Worm (Caenorhabditis elegans) whole organism, L3 larva: Measurements from ENCODE around the gene C27A2.12.

Source experiments
- R02D3.7 ChIP-seq: fragments of 150-350 bp; optimal IDR thresholded peaks from 2 replicates; lab custom pipeline; 2014; ENCODE audit warnings: missing biosample characterization, missing genetic modification characterization
- ZK546.5 ChIP-seq: sonication (generic microtip); optimal IDR thresholded peaks from 2 replicates; lab custom pipeline; 2017; ENCODE audit warnings: missing biosample characterization, missing genetic modification characterization
- aly-2 ChIP-seq: fragments of 150-350 bp; optimal IDR thresholded peaks from 2 replicates; lab custom pipeline; 2014; ENCODE audit warnings: missing biosample characterization, missing genetic modification characterization
- ceh-16 ChIP-seq: sonication (generic microtip); optimal IDR thresholded peaks from 2 replicates; lab custom pipeline; 2017; ENCODE audit warnings: missing biosample characterization, missing genetic modification characterization
- ceh-28 ChIP-seq: fragments of 150-350 bp; optimal IDR thresholded peaks from 2 replicates; lab custom pipeline; 2014; ENCODE audit warnings: missing biosample characterization, missing genetic modification reagents, missing genetic modification characterization
- ceh-82 ChIP-seq: fragments of 150-350 bp; optimal IDR thresholded peaks from 2 replicates; lab custom pipeline; 2014; ENCODE audit warnings: missing biosample characterization, missing genetic modification characterization
- ceh-9 ChIP-seq: sonication (generic microtip); optimal IDR thresholded peaks from 2 replicates; lab custom pipeline; 2018; ENCODE audit warnings: missing biosample characterization, missing genetic modification characterization
- daf-12 ChIP-seq: fragments of 150-350 bp; optimal IDR thresholded peaks from 2 replicates; lab custom pipeline; 2014; ENCODE audit warnings: missing biosample characterization, missing genetic modification reagents, missing genetic modification characterization
- egl-27 ChIP-seq: sonication (generic microtip); optimal IDR thresholded peaks from 4 replicates; lab custom pipeline; 2017; ENCODE audit warnings: missing biosample characterization, missing genetic modification reagents, missing genetic modification characterization
- egl-5 ChIP-seq: fragments of 150-350 bp; optimal IDR thresholded peaks from 2 replicates; lab custom pipeline; 2017; ENCODE audit warnings: missing biosample characterization, missing genetic modification reagents, missing genetic modification characterization, inconsistent platforms
- elt-2 ChIP-seq: sonication (generic microtip); optimal IDR thresholded peaks from 2 replicates; lab custom pipeline; 2016; ENCODE audit warnings: missing genetic modification reagents, mild to moderate bottlenecking, missing genetic modification characterization, missing compliant biosample characterization
- elt-3 ChIP-seq, 3 experiments: fragments of 150-350 bp in 1 of 3; sonication (generic microtip) in 2 of 3; optimal IDR thresholded peaks; 2 replicates in 2 of 3; 4 replicates in 1 of 3; lab custom pipeline; 2014 to 2017; ENCODE audit warnings: missing biosample characterization in 3 of 3, missing genetic modification characterization in 3 of 3
- fkh-2 ChIP-seq: fragments of 150-350 bp; optimal IDR thresholded peaks from 2 replicates; lab custom pipeline; 2014; ENCODE audit warnings: missing biosample characterization, missing genetic modification reagents, missing genetic modification characterization
- fos-1 ChIP-seq: fragments of 150-350 bp; optimal IDR thresholded peaks from 2 replicates; lab custom pipeline; 2014; ENCODE audit warnings: missing biosample characterization, missing genetic modification characterization
- jun-1 ChIP-seq: fragments of 150-350 bp; optimal IDR thresholded peaks from 2 replicates; lab custom pipeline; 2014; ENCODE audit warnings: missing biosample characterization, missing genetic modification reagents, missing genetic modification characterization
- lin-15B ChIP-seq: fragments of 150-350 bp; optimal IDR thresholded peaks from 2 replicates; lab custom pipeline; 2014; ENCODE audit warnings: missing biosample characterization, missing genetic modification characterization
- lin-39 ChIP-seq: fragments of 150-350 bp; optimal IDR thresholded peaks from 2 replicates; lab custom pipeline; 2018; ENCODE audit warnings: missing biosample characterization, missing genetic modification reagents, missing genetic modification characterization
- mdl-1 ChIP-seq: fragments of 150-350 bp; optimal IDR thresholded peaks from 2 replicates; lab custom pipeline; 2014; ENCODE audit warnings: missing biosample characterization, missing genetic modification characterization
- mml-1 ChIP-seq: fragments of 150-350 bp; sonication (generic microtip); optimal IDR thresholded peaks from 3 replicates; lab custom pipeline; 2014; ENCODE audit warnings: missing biosample characterization, missing genetic modification characterization
- nhr-11 ChIP-seq: fragments of 150-350 bp; optimal IDR thresholded peaks from 2 replicates; lab custom pipeline; 2014; ENCODE audit warnings: missing biosample characterization, missing genetic modification characterization
- nhr-23 ChIP-seq: fragments of 150-350 bp; optimal IDR thresholded peaks from 2 replicates; lab custom pipeline; 2014; ENCODE audit warnings: missing biosample characterization, missing genetic modification reagents, missing genetic modification characterization
- nhr-237 ChIP-seq: fragments of 150-350 bp; optimal IDR thresholded peaks from 2 replicates; lab custom pipeline; 2014; ENCODE audit warnings: missing biosample characterization, missing genetic modification characterization
- nhr-25 ChIP-seq: sonication (generic microtip); optimal IDR thresholded peaks from 2 replicates; lab custom pipeline; 2017; ENCODE audit warnings: missing biosample characterization, missing genetic modification characterization
- nhr-28 ChIP-seq: fragments of 150-350 bp; optimal IDR thresholded peaks from 2 replicates; lab custom pipeline; 2014; ENCODE audit warnings: missing biosample characterization, missing genetic modification characterization
- nhr-76 ChIP-seq: fragments of 150-350 bp; sonication (generic microtip); optimal IDR thresholded peaks from 5 replicates; lab custom pipeline; 2014; ENCODE audit warnings: missing biosample characterization, missing genetic modification characterization
- nhr-77 ChIP-seq: fragments of 150-350 bp; optimal IDR thresholded peaks from 2 replicates; lab custom pipeline; 2014; ENCODE audit warnings: missing biosample characterization, missing genetic modification characterization
- pha-4 ChIP-seq: fragments of 150-350 bp; optimal IDR thresholded peaks from 2 replicates; lab custom pipeline; 2014; ENCODE audit warnings: missing biosample characterization, missing genetic modification reagents, missing genetic modification characterization
- pqm-1 ChIP-seq: fragments of 150-350 bp; optimal IDR thresholded peaks from 2 replicates; lab custom pipeline; 2017; ENCODE audit warnings: missing biosample characterization, missing genetic modification characterization, inconsistent platforms
- sea-2 ChIP-seq: fragments of 150-350 bp; sonication (generic microtip); optimal IDR thresholded peaks from 4 replicates; lab custom pipeline; 2014; ENCODE audit warnings: missing biosample characterization, missing genetic modification reagents, missing genetic modification characterization
- skn-1 ChIP-seq: fragments of 150-350 bp; optimal IDR thresholded peaks from 2 replicates; lab custom pipeline; 2014; ENCODE audit warnings: missing biosample characterization, missing genetic modification characterization
- tbx-2 ChIP-seq: sonication (generic microtip); optimal IDR thresholded peaks from 2 replicates; lab custom pipeline; 2016; ENCODE audit warnings: mild to moderate bottlenecking, missing genetic modification characterization, missing compliant biosample characterization
- unc-62 ChIP-seq: fragments of 150-350 bp; sonication (generic microtip); optimal IDR thresholded peaks from 4 replicates; lab custom pipeline; 2014; ENCODE audit warnings: missing biosample characterization, missing genetic modification reagents, missing genetic modification characterization
- zag-1 ChIP-seq: fragments of 150-350 bp; optimal IDR thresholded peaks from 2 replicates; lab custom pipeline; 2014; ENCODE audit warnings: missing biosample characterization, missing genetic modification characterization
- ztf-11 ChIP-seq: fragments of 150-350 bp; optimal IDR thresholded peaks from 2 replicates; lab custom pipeline; 2014; ENCODE audit warnings: missing biosample characterization, missing genetic modification characterization
- ztf-4 ChIP-seq: fragments of 150-350 bp; optimal IDR thresholded peaks from 2 replicates; lab custom pipeline; 2014; ENCODE audit warnings: missing biosample characterization, missing genetic modification characterization

The C27A2.12 gene

DNA sequence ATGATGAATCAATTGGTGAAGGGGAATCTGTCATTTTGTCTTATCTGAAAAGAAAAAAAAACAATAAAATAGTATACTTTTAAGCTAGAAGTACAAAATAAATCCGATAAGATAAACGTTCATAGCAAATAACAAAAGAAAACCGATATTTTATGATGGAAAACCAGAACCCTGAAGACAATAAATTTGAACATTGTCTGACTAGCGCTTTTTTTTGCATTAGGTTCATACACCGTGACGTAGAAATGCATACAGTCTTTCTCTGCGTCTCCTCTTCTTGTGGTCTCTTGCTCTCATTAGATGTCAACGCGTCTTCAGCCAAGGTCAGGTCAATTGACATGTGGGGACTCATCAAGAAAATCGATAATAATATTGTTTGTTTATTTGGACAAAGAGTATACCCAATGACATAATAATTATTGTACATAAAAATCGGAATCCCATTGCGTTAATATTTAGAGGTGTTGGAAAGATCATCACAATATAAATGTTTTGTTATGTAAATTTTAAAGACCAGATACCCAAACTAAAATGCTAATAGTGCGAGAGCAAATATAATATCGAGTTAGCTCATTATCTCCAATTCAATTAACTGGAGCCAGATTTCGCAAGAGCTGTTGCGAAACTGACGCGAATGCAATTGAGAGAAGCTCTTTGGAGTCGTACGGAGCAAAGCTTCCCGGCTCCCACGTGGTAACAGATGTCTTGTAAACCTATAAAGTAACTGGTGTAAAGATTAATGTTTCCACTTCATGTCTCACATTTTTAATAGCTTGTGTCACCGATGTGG lies 23.4 kb upstream of the C27A2.12 start, which contains the start of gene dsh-2 (continued):
- no peak for TF ChIP-seq unc-62 (GFP tag; lab: Kevin White, UChicago)
- TF ChIP-seq ceh-9, result no peak
- TF ChIP-seq ceh-16 (tag; lab: Kevin White, UChicago), result no peak
- no peak for TF ChIP-seq ztf-11 (tag; lab: Kevin White, UChicago)
- TF ChIP-seq elt-3 (tag; optimal IDR thresholded peaks at IDR 0.05; lab: Kevin White, UChicago), result no peak
- peak; percentile 26 for TF ChIP-seq aly-2 (tag; lab: Kevin White, UChicago)
- no peak for TF ChIP-seq nhr-77 (tag; lab: Kevin White, UChicago)
- no peak for TF ChIP-seq ceh-82 (tag; lab: Kevin White, UChicago)
- no peak for TF ChIP-seq mml-1 (tag; lab: Kevin White, UChicago)
- peak; percentile 84 for TF ChIP-seq elt-2 (tag; lab: Kevin White, UChicago)
- no peak for TF ChIP-seq fkh-2 (tag; lab: Kevin White, UChicago)
- no peak for TF ChIP-seq nhr-11 (tag; lab: Kevin White, UChicago)
- TF ChIP-seq egl-5 (tag; lab: Kevin White, UChicago), result no peak
- peak; percentile 86 for TF ChIP-seq pha-4 (tag; lab: Kevin White, UChicago)
- TF ChIP-seq ZK546.5 (tag; lab: Kevin White, UChicago), result no peak
- TF ChIP-seq daf-12 (tag; lab: Kevin White, UChicago), result no peak
- peak; percentile 53 for TF ChIP-seq lin-15B (tag; lab: Kevin White, UChicago)
- no peak for TF ChIP-seq fos-1 (tag; lab: Kevin White, UChicago)
- TF ChIP-seq ceh-28, result peak; percentile 72
- no peak for TF ChIP-seq lin-39 (tag; lab: Kevin White, UChicago)
- TF ChIP-seq nhr-76, result no peak
- TF ChIP-seq R02D3.7, result no peak
- TF ChIP-seq nhr-237, result no peak
- TF ChIP-seq jun-1 (tag; lab: Kevin White, UChicago), result no peak
- TF ChIP-seq nhr-23 (tag; lab: Kevin White, UChicago), result peak; percentile 94
- TF ChIP-seq mdl-1 (tag; lab: Kevin White, UChicago), result no peak

DNA sequence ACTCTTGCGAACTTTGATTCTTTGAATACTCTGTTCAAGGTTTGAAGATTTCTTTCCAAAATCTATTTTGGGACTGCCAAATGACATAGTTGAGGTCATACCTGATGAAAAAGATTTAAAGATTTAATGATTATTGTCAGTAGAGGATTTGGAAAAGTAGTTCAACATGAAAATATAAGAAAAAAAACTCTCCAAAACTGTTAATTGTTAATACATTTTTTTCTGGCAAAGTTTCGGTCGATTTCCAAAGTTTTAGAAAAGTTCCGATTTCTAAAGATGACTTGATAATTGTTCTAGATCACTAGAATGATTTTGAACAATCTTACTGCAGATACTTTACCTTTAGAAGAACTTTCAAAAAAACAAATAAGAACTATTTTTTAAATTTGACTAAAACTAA lies 13.3 kb upstream of the C27A2.12 start, which contains the start of gene C27A2.7:
C27A2.7 (minus strand) TSS at position 101 of the 400 bp plus-strand sequence.
- TF ChIP-seq elt-2 (tag; lab: Kevin White, UChicago), result no peak
- TF ChIP-seq ztf-4 (tag; lab: Kevin White, UChicago), result no peak
- no peak for TF ChIP-seq egl-27 (tag; lab: Kevin White, UChicago)
- no peak for TF ChIP-seq mml-1 (tag; lab: Kevin White, UChicago)
- TF ChIP-seq ceh-82 (tag; lab: Kevin White, UChicago), result no peak
- no peak for TF ChIP-seq sea-2 (GFP tag; lab: Kevin White, UChicago)
- TF ChIP-seq egl-5 (tag; lab: Kevin White, UChicago), result no peak
- TF ChIP-seq R02D3.7, result no peak
- no peak for TF ChIP-seq lin-15B (tag; lab: Kevin White, UChicago)
- TF ChIP-seq nhr-28 (tag; lab: Kevin White, UChicago), result no peak

DNA sequence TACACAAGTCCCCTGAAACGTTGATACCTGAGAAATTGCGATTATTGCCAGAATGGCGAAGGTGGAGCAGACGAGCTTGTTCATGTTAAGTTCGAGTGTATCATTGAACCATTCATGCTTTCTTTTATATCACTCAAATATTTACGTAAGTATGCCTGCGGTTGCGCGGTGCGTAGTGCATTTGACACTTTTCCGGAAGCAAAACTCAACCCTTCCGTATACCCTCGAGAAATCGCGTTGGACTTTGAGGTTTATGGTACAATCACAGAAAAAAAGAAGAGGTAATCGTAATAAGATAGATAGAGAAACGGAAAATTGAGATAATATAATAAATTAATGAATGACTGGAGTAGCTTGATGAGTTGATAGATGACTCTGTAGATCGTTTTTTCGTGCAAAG lies 11.6 kb upstream of the C27A2.12 start, which contains the start of gene idpb-2:
idpb-2 (minus strand) TSS at position 101 of the 400 bp plus-strand sequence.
- TF ChIP-seq ztf-11 (tag; lab: Kevin White, UChicago), result no peak
- TF ChIP-seq unc-62 (GFP tag; lab: Kevin White, UChicago), result no peak
- no peak for TF ChIP-seq aly-2 (tag; lab: Kevin White, UChicago)
- no peak for TF ChIP-seq egl-5 (tag; lab: Kevin White, UChicago)

DNA sequence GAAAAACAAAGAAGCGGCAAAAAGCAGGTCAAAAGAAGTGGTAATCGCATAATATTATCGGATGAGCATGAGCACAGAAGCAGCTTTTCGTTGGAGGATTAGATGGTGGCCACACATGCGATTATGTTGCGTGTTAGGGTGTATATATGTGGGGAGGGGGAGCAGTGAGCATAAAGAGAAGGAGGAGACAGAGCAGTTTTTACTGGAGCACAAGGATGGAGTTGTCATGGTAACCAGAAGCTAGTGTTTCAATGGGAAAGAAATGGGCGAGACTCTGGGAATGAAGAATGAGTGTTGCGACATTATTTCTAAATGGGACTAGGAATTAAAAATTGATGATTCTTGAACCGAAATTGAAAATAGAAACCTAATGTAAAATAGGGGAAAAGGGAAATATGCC lies 10.0 kb upstream of the C27A2.12 start, which contains the start of gene C27A2.8:
C27A2.8 (minus strand) TSS at position 117 of the 400 bp plus-strand sequence.
- TF ChIP-seq elt-3 (tag; optimal IDR thresholded peaks at IDR 0.05; lab: Kevin White, UChicago) (no peak), nhr-25 (tag; lab: Kevin White, UChicago) (no peak), skn-1 (tag; lab: Kevin White, UChicago) (no peak), sea-2 (GFP tag; lab: Kevin White, UChicago) (no peak), nhr-76 (no peak), zag-1 (no peak), mml-1 (tag; lab: Kevin White, UChicago) (no peak), aly-2 (tag; lab: Kevin White, UChicago) (no peak), ztf-4 (tag; lab: Kevin White, UChicago) (no peak), tbx-2 (no peak), lin-39 (tag; lab: Kevin White, UChicago) (no peak), R02D3.7 (no peak), egl-5 (tag; lab: Kevin White, UChicago) (no peak), nhr-11 (tag; lab: Kevin White, UChicago) (no peak), pha-4 (tag; lab: Kevin White, UChicago) (no peak), fkh-2 (tag; lab: Kevin White, UChicago) (no peak), fos-1 (tag; lab: Kevin White, UChicago) (no peak), ceh-28 (no peak), pqm-1 (tag; lab: Kevin White, UChicago) (no peak)
